Worm (Caenorhabditis elegans): ENCODE results near the gene F47B8.8.

Gene F47B8.8

DNA sequence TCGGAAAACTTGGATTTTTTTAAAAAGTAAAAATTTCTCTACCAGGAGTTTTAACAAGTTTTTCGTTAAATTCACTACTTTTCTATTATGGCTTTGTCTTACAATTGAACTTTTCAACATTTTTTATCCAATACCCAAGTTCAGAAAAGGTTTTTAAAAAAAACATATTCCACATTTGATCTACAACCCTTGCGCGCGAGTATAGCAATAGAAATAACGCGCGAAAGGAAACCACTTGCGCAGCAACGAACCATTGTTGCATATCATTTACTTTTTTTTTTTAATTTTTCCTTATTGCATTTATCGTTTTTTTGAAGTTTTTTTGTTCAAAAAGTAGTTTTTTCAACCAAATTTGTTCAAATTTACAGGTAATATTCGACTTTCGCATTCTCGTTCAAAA, 45.7 kb upstream of the F47B8.8 start, which contains the start of gene F40G12.11:
Gene F40G12.11, plus strand, starts transcription at position 369 of the 400 bp plus-strand sequence.
- TF ChIP-seq nhr-90 (tag; optimal IDR thresholded peaks at IDR 0.05; ENCODE audit: poor library complexity) (no peak), pqm-1 (tag; optimal IDR thresholded peaks at IDR 0.05) (no peak), nhr-84 (tag; optimal IDR thresholded peaks at IDR 0.05) (no peak), efl-1 (optimal IDR thresholded peaks at IDR 0.05) (no peak), efl-1 (GFP tag; optimal IDR thresholded peaks at IDR 0.05 in 1 of 2) (no peak), snu-23 (GFP tag; optimal IDR thresholded peaks at IDR 0.05) (no peak), efl-3 (GFP tag; optimal IDR thresholded peaks at IDR 0.05) (no peak), ztf-11 (tag; optimal IDR thresholded peaks at IDR 0.05) (no peak), grh-1 (GFP tag; IDR thresholded peaks at IDR 0.05) (no peak), irx-1 (tag; optimal IDR thresholded peaks at IDR 0.05) (no peak), lsy-2 (tag; optimal IDR thresholded peaks at IDR 0.05) (no peak), fkh-10 (GFP tag; optimal IDR thresholded peaks at IDR 0.05) (no peak), ama-1 (optimal IDR thresholded peaks at IDR 0.05) (no peak), alr-1 (tag; optimal IDR thresholded peaks at IDR 0.05; ENCODE audit: borderline replicate concordance) (no peak), dpl-1 (GFP tag; optimal IDR thresholded peaks at IDR 0.05) (no peak), nhr-11 (tag; optimal IDR thresholded peaks at IDR 0.05) (no peak), mep-1 (tag; optimal IDR thresholded peaks at IDR 0.05) (no peak), unc-86 (tag; optimal IDR thresholded peaks at IDR 0.05) (no peak), lin-13 (GFP tag; optimal IDR thresholded peaks at IDR 0.05) (no peak)

DNA sequence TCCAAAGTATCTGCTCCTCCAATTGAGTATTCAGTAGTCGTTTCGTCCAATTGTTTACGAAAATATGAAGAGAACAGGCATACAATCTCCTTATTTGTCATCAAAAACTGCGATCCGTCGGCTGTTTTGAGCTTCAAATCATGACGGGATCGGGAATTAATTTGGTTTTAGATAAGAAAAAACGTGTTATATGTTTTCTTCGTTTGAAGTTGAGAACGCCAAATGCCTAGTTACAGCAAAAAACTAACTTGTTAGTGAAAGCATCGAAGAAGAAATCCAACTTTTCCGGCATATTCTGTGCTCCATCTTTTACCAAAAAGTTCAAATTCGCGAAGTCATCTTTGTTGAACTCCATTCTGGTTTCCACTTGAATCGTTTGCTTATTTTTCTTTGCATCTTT, 42.2 kb upstream of the F47B8.8 start, which contains the start of gene F14D7.1:
Gene F14D7.1, minus strand, starts transcription at position 101 of the 400 bp plus-strand sequence.
- TF ChIP-seq nhr-85 (tag) (no peak), aha-1 (tag; optimal IDR thresholded peaks at IDR 0.05) (no peak), blmp-1 (tag; optimal IDR thresholded peaks at IDR 0.05) (no peak), zip-4 (GFP tag; optimal IDR thresholded peaks at IDR 0.05) (no peak), C04F5.9 (tag; optimal IDR thresholded peaks at IDR 0.05) (no peak), efl-1 (optimal IDR thresholded peaks at IDR 0.05) (no peak), efl-1 (GFP tag; optimal IDR thresholded peaks at IDR 0.05 in 1 of 2) (no peak), xbp-1 (tag; optimal IDR thresholded peaks at IDR 0.05) (no peak), C16A3.4 (tag; optimal IDR thresholded peaks at IDR 0.05) (no peak), pax-3 (tag; optimal IDR thresholded peaks at IDR 0.05) (no peak), snpc-4 (tag; optimal IDR thresholded peaks at IDR 0.05) (no peak), hlh-4 (tag; optimal IDR thresholded peaks at IDR 0.05) (no peak), nhr-12 (tag; optimal IDR thresholded peaks at IDR 0.05) (no peak), fos-1 (tag; optimal IDR thresholded peaks at IDR 0.05) (no peak)

DNA sequence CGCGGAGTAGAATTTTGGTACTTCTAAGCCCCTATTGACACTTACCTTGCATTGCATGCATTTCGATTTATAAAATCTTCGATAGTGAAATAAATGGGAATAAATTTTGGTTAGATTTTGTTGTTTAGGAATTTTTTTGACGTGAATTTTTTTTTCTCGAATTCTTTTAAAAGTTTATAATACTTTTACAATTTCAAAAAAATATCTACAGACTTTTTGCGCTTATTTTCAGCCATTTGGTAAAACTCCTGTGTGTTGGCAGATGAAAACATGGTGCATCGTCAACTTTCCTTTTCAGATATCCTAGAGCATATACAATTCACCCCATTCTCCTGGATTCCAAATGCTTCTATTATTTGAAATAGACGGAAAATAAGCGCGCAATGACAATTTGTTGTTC, 40.9 kb upstream of the F47B8.8 start, which contains the start of gene F14D7.18:
Gene F14D7.18, minus strand, starts transcription at position 101 of the 400 bp plus-strand sequence.
- no peak for TF ChIP-seq pag-3 (tag; optimal IDR thresholded peaks at IDR 0.05; ENCODE audit: borderline replicate concordance, insufficient read depth)
- no peak for TF ChIP-seq C16A3.4 (tag; optimal IDR thresholded peaks at IDR 0.05)
- TF ChIP-seq mep-1 (tag; optimal IDR thresholded peaks at IDR 0.05) = no peak
- no peak for TF ChIP-seq ces-1 (GFP tag; optimal IDR thresholded peaks at IDR 0.05)
- no peak for TF ChIP-seq lin-13 (GFP tag; optimal IDR thresholded peaks at IDR 0.05)
- TF ChIP-seq nhr-20 (tag; optimal IDR thresholded peaks at IDR 0.05) = no peak
- TF ChIP-seq ceh-82 (tag; optimal IDR thresholded peaks at IDR 0.05) = no peak
- TF ChIP-seq dsc-1 (tag; optimal IDR thresholded peaks at IDR 0.05) = no peak
- TF ChIP-seq fkh-8 (tag; optimal IDR thresholded peaks at IDR 0.05) = no peak
- TF ChIP-seq elt-2 (tag; optimal IDR thresholded peaks at IDR 0.05) = no peak
- TF ChIP-seq ztf-11 (tag; optimal IDR thresholded peaks at IDR 0.05) = no peak
- TF ChIP-seq tbx-2 (tag; optimal IDR thresholded peaks at IDR 0.05) = no peak
- TF ChIP-seq unc-98 (GFP tag; IDR thresholded peaks at IDR 0.05) = no peak
- no peak for TF ChIP-seq ceh-88 (GFP tag; IDR thresholded peaks at IDR 0.05)
- no peak for TF ChIP-seq lin-14 (GFP tag; optimal IDR thresholded peaks at IDR 0.05)

Measured in whole organism, L1 larva.